Worm (Caenorhabditis elegans) whole organism, L2 larva: ENCODE measurements around the gene kat-1.

Experiments used
- C34F6.9 ChIP-seq: fragments of 150-350 bp; optimal IDR thresholded peaks from 2 replicates; lab custom pipeline; 2014; ENCODE audit warnings: missing biosample characterization, missing genetic modification characterization
- F13H6.1 ChIP-seq: sonication (generic microtip); optimal IDR thresholded peaks from 2 replicates; lab custom pipeline; 2016; ENCODE audit warnings: missing genetic modification characterization, missing compliant biosample characterization
- ZK546.5 ChIP-seq: sonication (generic microtip); optimal IDR thresholded peaks from 2 replicates; lab custom pipeline; 2017; ENCODE audit warnings: missing biosample characterization, missing genetic modification characterization
- ama-1 ChIP-seq: fragments of 150-350 bp; optimal IDR thresholded peaks from 2 replicates; lab custom pipeline; 2018; ENCODE audit warnings: inconsistent platforms
- ceh-16 ChIP-seq: fragments of 150-350 bp; optimal IDR thresholded peaks from 2 replicates; lab custom pipeline; 2014; ENCODE audit warnings: missing biosample characterization, missing genetic modification characterization
- ceh-82 ChIP-seq: fragments of 150-350 bp; optimal IDR thresholded peaks from 2 replicates; lab custom pipeline; 2014; ENCODE audit warnings: missing biosample characterization, missing genetic modification characterization
- crh-2 ChIP-seq: sonication (generic microtip); optimal IDR thresholded peaks from 2 replicates; lab custom pipeline; 2017; ENCODE audit warnings: missing biosample characterization, missing genetic modification characterization
- egl-27 ChIP-seq: sonication (generic microtip); optimal IDR thresholded peaks from 3 replicates; lab custom pipeline; 2017; ENCODE audit warnings: missing biosample characterization, missing genetic modification reagents, missing genetic modification characterization
- elt-1 ChIP-seq: fragments of 150-350 bp; optimal IDR thresholded peaks from 2 replicates; lab custom pipeline; 2014; ENCODE audit warnings: missing biosample characterization, missing genetic modification characterization
- elt-3 ChIP-seq: sonication (generic microtip); optimal IDR thresholded peaks from 2 replicates; lab custom pipeline; 2017; ENCODE audit warnings: missing biosample characterization, missing genetic modification characterization
- gmeb-1 ChIP-seq: fragments of 150-350 bp; optimal IDR thresholded peaks from 2 replicates; lab custom pipeline; 2014; ENCODE audit warnings: missing biosample characterization, missing genetic modification characterization
- lin-11 ChIP-seq: fragments of 150-350 bp; sonication (generic microtip); optimal IDR thresholded peaks from 2 replicates; lab custom pipeline; 2014; ENCODE audit warnings: missing biosample characterization, missing genetic modification characterization, inconsistent platforms, mixed read lengths
- lin-13 ChIP-seq: fragments of 150-350 bp; optimal IDR thresholded peaks from 2 replicates; lab custom pipeline; 2014; ENCODE audit warnings: missing biosample characterization, missing genetic modification reagents, missing genetic modification characterization
- lsy-2 ChIP-seq, 2 experiments: fragments of 150-350 bp in 1 of 2; sonication (generic microtip) in 1 of 2; optimal IDR thresholded peaks; 2 replicates each; lab custom pipeline; 2014 to 2017; ENCODE audit warnings: missing biosample characterization in 2 of 2, missing genetic modification characterization in 2 of 2
- mdl-1 ChIP-seq, 2 experiments: fragments of 150-350 bp in 1 of 2; sonication (generic microtip) in 1 of 2; optimal IDR thresholded peaks; 2 replicates each; lab custom pipeline; 2017; ENCODE audit warnings: missing biosample characterization in 2 of 2, missing genetic modification characterization in 2 of 2
- nhr-10 ChIP-seq: sonication (generic microtip); optimal IDR thresholded peaks from 2 replicates; lab custom pipeline; 2017; ENCODE audit warnings: missing biosample characterization, missing genetic modification characterization
- nhr-12 ChIP-seq: fragments of 150-350 bp; optimal IDR thresholded peaks from 2 replicates; lab custom pipeline; 2014; ENCODE audit warnings: missing biosample characterization, missing genetic modification characterization
- nhr-129 ChIP-seq: fragments of 150-350 bp; optimal IDR thresholded peaks from 2 replicates; lab custom pipeline; 2014; ENCODE audit warnings: missing biosample characterization, missing genetic modification characterization
- nhr-21 ChIP-seq: fragments of 150-350 bp; optimal IDR thresholded peaks from 2 replicates; lab custom pipeline; 2014; ENCODE audit warnings: missing biosample characterization, missing genetic modification characterization
- nhr-25 ChIP-seq: fragments of 150-350 bp; sonication (generic microtip); optimal IDR thresholded peaks from 3 replicates; lab custom pipeline; 2014; ENCODE audit warnings: missing biosample characterization, missing genetic modification characterization
- nhr-6 ChIP-seq: fragments of 150-350 bp; optimal IDR thresholded peaks from 2 replicates; lab custom pipeline; 2014; ENCODE audit warnings: missing biosample characterization, missing genetic modification characterization
- nhr-77 ChIP-seq: fragments of 150-350 bp; optimal IDR thresholded peaks from 2 replicates; lab custom pipeline; 2014; ENCODE audit warnings: missing biosample characterization, missing genetic modification characterization
- peb-1 ChIP-seq: fragments of 150-350 bp; optimal IDR thresholded peaks from 2 replicates; lab custom pipeline; 2014; ENCODE audit warnings: missing biosample characterization, missing genetic modification characterization
- sem-4 ChIP-seq: fragments of 150-350 bp; optimal IDR thresholded peaks from 2 replicates; lab custom pipeline; 2014; ENCODE audit warnings: missing biosample characterization, missing genetic modification reagents, missing genetic modification characterization
- skn-1 ChIP-seq: sonication (generic microtip); optimal IDR thresholded peaks from 2 replicates; lab custom pipeline; 2017; ENCODE audit warnings: missing biosample characterization, missing genetic modification characterization
- sma-3 ChIP-seq: sonication (generic microtip); optimal IDR thresholded peaks from 2 replicates; lab custom pipeline; 2016; ENCODE audit warnings: missing genetic modification reagents, missing genetic modification characterization, missing compliant biosample characterization
- sma-9 ChIP-seq, 2 experiments: fragments of 150-350 bp in 1 of 2; sonication (generic microtip) in 1 of 2; optimal IDR thresholded peaks; 2 replicates each; lab custom pipeline; 2014 to 2016; ENCODE audit warnings: missing genetic modification characterization in 2 of 2, mild to moderate bottlenecking in 1 of 2, missing biosample characterization in 1 of 2, missing compliant biosample characterization in 1 of 2, missing genetic modification reagents in 1 of 2, moderate library complexity in 1 of 2
- snpc-4 ChIP-seq: fragments of 150-350 bp; optimal IDR thresholded peaks from 2 replicates; lab custom pipeline; 2014; ENCODE audit warnings: missing biosample characterization, missing genetic modification characterization
- unc-39 ChIP-seq: fragments of 150-350 bp; optimal IDR thresholded peaks from 2 replicates; lab custom pipeline; 2014; ENCODE audit warnings: missing biosample characterization, missing genetic modification characterization
- unc-55 ChIP-seq: fragments of 150-350 bp; sonication (generic microtip); optimal IDR thresholded peaks from 3 replicates; lab custom pipeline; 2014; ENCODE audit warnings: missing biosample characterization, missing genetic modification reagents, missing genetic modification characterization
- unc-62 ChIP-seq: fragments of 150-350 bp; optimal IDR thresholded peaks from 2 replicates; lab custom pipeline; 2014; ENCODE audit warnings: missing biosample characterization, missing genetic modification reagents, missing genetic modification characterization
- zag-1 ChIP-seq: fragments of 150-350 bp; optimal IDR thresholded peaks from 2 replicates; lab custom pipeline; 2014; ENCODE audit warnings: missing biosample characterization, missing genetic modification characterization
- ztf-1 ChIP-seq: fragments of 200-800 bp; sonication (Bioruptor generic); conservative IDR thresholded peaks from 2 replicates; pipeline ENCODE4 v1.3.6; 2022; ENCODE audit warnings: missing genetic modification characterization, missing compliant biosample characterization
- ztf-11 ChIP-seq: sonication (generic microtip); optimal IDR thresholded peaks from 2 replicates; lab custom pipeline; 2017; ENCODE audit warnings: missing biosample characterization, missing genetic modification characterization

The kat-1 gene

DNA sequence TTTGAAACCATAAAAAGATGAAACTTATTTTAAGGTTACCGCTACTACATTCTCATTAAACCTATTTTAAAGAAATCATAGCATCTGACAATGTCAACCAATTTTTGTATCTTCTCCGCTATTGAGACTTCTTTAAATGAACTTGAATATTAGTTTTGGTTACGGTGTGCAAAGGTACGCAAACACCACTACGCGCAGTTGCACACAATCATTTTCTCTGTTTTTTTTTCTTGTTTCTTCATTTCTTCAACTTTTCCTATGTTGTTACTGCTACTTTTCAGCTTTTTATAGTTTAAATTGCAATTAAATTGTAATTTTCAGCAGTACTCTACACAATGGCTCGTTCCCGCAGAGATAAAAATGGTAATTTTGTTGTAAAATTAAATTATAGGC is 38.0 kb downstream of the kat-1 start, which contains the start of gene F10E7.5:
Gene F10E7.5 (plus strand): TSS at position 322 of the 393 bp plus-strand sequence.
- TF ChIP-seq sma-3 (GFP tag; lab: Kevin White, UChicago), result no peak
- peak; percentile 36 for TF ChIP-seq snpc-4 (tag; lab: Kevin White, UChicago)
- no peak for TF ChIP-seq nhr-25 (tag; lab: Kevin White, UChicago)
- no peak for TF ChIP-seq ZK546.5 (tag; lab: Kevin White, UChicago)
- peak; percentile 62 for TF ChIP-seq crh-2 (tag; lab: Kevin White, UChicago)
- peak; percentile 60 for TF ChIP-seq nhr-129 (tag; lab: Kevin White, UChicago)
- no peak for TF ChIP-seq nhr-12 (tag; lab: Kevin White, UChicago)
- TF ChIP-seq sma-9 (GFP tag; optimal IDR thresholded peaks at IDR 0.05; lab: Kevin White, UChicago), result peak; percentile 26
- TF ChIP-seq sma-9 (tag; optimal IDR thresholded peaks at IDR 0.05; lab: Kevin White, UChicago), result no peak
- no peak for TF ChIP-seq ama-1
- TF ChIP-seq sem-4 (tag; lab: Kevin White, UChicago), result peak; percentile 30
- TF ChIP-seq ztf-1 (GFP tag; lab: Robert Waterston, UW), result no peak
- peak; percentile 24 for TF ChIP-seq nhr-6 (tag; lab: Kevin White, UChicago)
- peak; percentile 66 for TF ChIP-seq C34F6.9 (tag; lab: Kevin White, UChicago)
- peak; percentile 94 to 99 for TF ChIP-seq lsy-2 (tag; optimal IDR thresholded peaks at IDR 0.05; lab: Kevin White, UChicago)

DNA sequence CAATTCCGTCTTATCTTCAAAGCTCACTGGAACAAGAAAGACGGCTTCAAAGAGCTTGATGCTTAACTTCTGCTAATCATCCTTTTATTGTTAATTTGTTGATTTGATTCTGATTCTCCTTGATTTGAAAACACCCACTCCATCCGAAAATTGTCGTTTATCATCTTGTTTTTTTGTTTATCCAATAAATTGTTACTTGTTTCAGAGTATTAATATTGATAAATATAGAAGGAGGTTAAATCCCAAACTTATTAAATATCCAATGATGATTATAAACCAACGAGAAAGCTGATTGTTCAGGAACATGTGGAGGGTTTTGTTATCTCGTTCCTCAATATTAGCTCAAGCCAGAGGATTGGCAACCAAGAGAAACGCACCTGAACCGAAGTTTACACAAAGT is 39.2 kb downstream of the kat-1 start, which contains the start of gene F10E7.6:
Gene F10E7.6 (plus strand): TSS at position 301 of the 400 bp plus-strand sequence.
- TF ChIP-seq crh-2 (tag; lab: Kevin White, UChicago) (no peak), unc-39 (tag; lab: Kevin White, UChicago) (no peak), lin-13 (no peak), nhr-129 (tag; lab: Kevin White, UChicago) (no peak), egl-27 (no peak), elt-3 (tag; lab: Kevin White, UChicago) (no peak), unc-55 (no peak), snpc-4 (tag; lab: Kevin White, UChicago) (no peak), lsy-2 (tag; optimal IDR thresholded peaks at IDR 0.05; lab: Kevin White, UChicago) (no peak), ama-1 (no peak)

DNA sequence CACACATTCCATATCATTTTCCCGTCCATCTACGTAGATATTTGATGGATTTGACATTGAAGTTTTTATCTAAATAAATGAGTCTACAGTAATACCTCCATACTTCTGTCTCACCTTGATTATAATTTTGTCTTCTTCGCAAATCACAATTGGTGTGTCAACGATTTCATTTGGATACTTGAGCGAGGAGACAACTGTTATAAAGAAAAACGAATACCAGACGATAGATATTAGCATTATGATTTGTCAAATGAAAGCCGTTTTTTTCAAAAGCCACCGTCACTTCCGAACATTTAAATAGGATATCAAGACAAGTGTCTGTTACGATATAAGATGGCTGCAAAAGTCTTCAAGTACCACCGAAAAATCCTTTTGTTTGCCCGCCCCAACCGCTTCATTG is 42.0 kb downstream of the kat-1 start, which contains the start of gene cutl-5:
Gene cutl-5 (minus strand): TSS at position 269 of the 400 bp plus-strand sequence.
- TF ChIP-seq lin-11 (tag; lab: Kevin White, UChicago) (no peak), unc-39 (tag; lab: Kevin White, UChicago) (no peak), ztf-11 (no peak), nhr-129 (tag; lab: Kevin White, UChicago) (no peak), nhr-10 (tag; lab: Kevin White, UChicago) (no peak), nhr-12 (tag; lab: Kevin White, UChicago) (no peak), lin-13 (no peak), ceh-82 (no peak), sma-9 (GFP tag; optimal IDR thresholded peaks at IDR 0.05; lab: Kevin White, UChicago) (no peak), sma-9 (tag; optimal IDR thresholded peaks at IDR 0.05; lab: Kevin White, UChicago) (no peak), ama-1 (no peak), elt-1 (tag; lab: Kevin White, UChicago) (no peak), elt-3 (tag; lab: Kevin White, UChicago) (no peak), lsy-2 (tag; optimal IDR thresholded peaks at IDR 0.05; lab: Kevin White, UChicago) (no peak), mdl-1 (tag; optimal IDR thresholded peaks at IDR 0.05; lab: Kevin White, UChicago) (no peak), F13H6.1 (tag; lab: Kevin White, UChicago) (no peak), skn-1 (tag; lab: Kevin White, UChicago) (no peak)

DNA sequence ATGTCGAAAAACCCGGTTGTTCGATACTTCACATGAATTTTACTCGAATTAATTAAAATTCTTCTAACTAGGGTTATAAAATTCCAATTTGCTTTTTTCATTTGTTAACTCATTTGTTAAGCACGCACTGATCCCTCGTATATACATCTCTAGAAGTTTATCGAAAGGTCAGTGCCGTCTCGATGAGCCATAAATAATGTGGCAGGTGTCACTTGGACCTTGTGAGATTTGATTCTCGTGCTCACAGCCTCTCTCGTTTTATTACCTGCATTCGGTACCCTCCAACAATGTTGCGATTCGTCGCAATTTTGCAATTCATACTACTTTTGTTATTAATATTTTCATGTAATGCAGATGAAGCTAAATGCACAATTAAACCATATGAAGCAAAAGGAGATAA is 42.7 kb downstream of the kat-1 start, which contains the start of gene spon-1:
Gene spon-1 (plus strand): TSS at position 208 of the 400 bp plus-strand sequence.
- TF ChIP-seq gmeb-1 (no peak), sma-3 (GFP tag; lab: Kevin White, UChicago) (no peak), nhr-6 (tag; lab: Kevin White, UChicago) (no peak), peb-1 (tag; lab: Kevin White, UChicago) (no peak), lsy-2 (tag; optimal IDR thresholded peaks at IDR 0.05; lab: Kevin White, UChicago) (no peak), ztf-11 (no peak), egl-27 (no peak), sma-9 (GFP tag; optimal IDR thresholded peaks at IDR 0.05; lab: Kevin White, UChicago) (no peak), sma-9 (tag; optimal IDR thresholded peaks at IDR 0.05; lab: Kevin White, UChicago) (no peak), lin-11 (tag; lab: Kevin White, UChicago) (no peak), ceh-16 (tag; lab: Kevin White, UChicago) (no peak), unc-62 (GFP tag; lab: Kevin White, UChicago) (no peak), ZK546.5 (tag; lab: Kevin White, UChicago) (no peak), nhr-77 (tag; lab: Kevin White, UChicago) (no peak), nhr-12 (tag; lab: Kevin White, UChicago) (no peak), sem-4 (tag; lab: Kevin White, UChicago) (no peak), snpc-4 (tag; lab: Kevin White, UChicago) (no peak), nhr-21 (tag; lab: Kevin White, UChicago) (no peak), C34F6.9 (tag; lab: Kevin White, UChicago) (no peak), nhr-25 (tag; lab: Kevin White, UChicago) (no peak), zag-1 (tag; lab: Kevin White, UChicago) (no peak)
